Fruit fly (Drosophila melanogaster): ENCODE data around the gene ArgRS-m.

Gene ArgRS-m

dm6 chr3R:7936786-7937363 is 50.0 kb downstream of the ArgRS-m start:
- TF ChIP-seq CTCF (optimal IDR thresholded peaks at IDR 0.05) (peak in 1 of 2 experiments; percentile 14), CG8478 (optimal IDR thresholded peaks at IDR 0.05) (no peak)

All from S2 (cell line).